Fruit fly (Drosophila melanogaster) whole organism, embryonic: ENCODE results near the gene Cht5.

Experiments
- CG4360 ChIP-seq: fragments of 200-800 bp; sonication (Bioruptor generic); IDR thresholded peaks from 2 replicates; pipeline ENCODE4 v1.3.6; 2022; ENCODE audit warnings: missing biosample characterization, missing genetic modification characterization
- D19B ChIP-seq: fragments of 200-800 bp; sonication (Bioruptor generic); optimal IDR thresholded peaks from 2 replicates; lab custom pipeline; 2017; ENCODE audit warnings: missing biosample characterization, mild to moderate bottlenecking, missing genetic modification characterization
- Hey ChIP-seq: fragments of 200-800 bp; sonication (Bioruptor generic); optimal IDR thresholded peaks from 3 replicates; lab custom pipeline; 2018; ENCODE audit warnings: missing biosample characterization, mild to moderate bottlenecking, missing genetic modification characterization
- Hr39 ChIP-seq: fragments of >200 bp; optimal IDR thresholded peaks from 2 replicates; lab custom pipeline; 2017
- gsb-n ChIP-seq: fragments of 200-800 bp; sonication (Bioruptor generic); optimal IDR thresholded peaks from 3 replicates; lab custom pipeline; 2018; ENCODE audit warnings: missing biosample characterization, mild to moderate bottlenecking, missing genetic modification characterization
- hkb ChIP-seq, 2 experiments: fragments of 200-800 bp in 1 of 2; fragments of >200 bp in 1 of 2; sonication (Bioruptor generic) in 1 of 2; IDR thresholded peaks in 1 of 2; optimal IDR thresholded peaks in 1 of 2; 2 replicates each; pipeline versions ENCODE4 v1.3.6 to Lab custom; 2017 to 2022; ENCODE audit warnings: missing biosample characterization in 1 of 2, missing genetic modification characterization in 1 of 2
- sc ChIP-seq, 3 experiments: fragments of >200 bp in 2 of 3; fragments of 200-800 bp in 1 of 3; sonication (Bioruptor generic) in 1 of 3; optimal IDR thresholded peaks; 2 replicates in 2 of 3; 3 replicates in 1 of 3; lab custom pipeline; 2017; ENCODE audit warnings: mild to moderate bottlenecking in 1 of 3, missing biosample characterization in 1 of 3, missing genetic modification characterization in 1 of 3, missing genetic modification reagents in 1 of 3

Cht5 gene

DNA sequence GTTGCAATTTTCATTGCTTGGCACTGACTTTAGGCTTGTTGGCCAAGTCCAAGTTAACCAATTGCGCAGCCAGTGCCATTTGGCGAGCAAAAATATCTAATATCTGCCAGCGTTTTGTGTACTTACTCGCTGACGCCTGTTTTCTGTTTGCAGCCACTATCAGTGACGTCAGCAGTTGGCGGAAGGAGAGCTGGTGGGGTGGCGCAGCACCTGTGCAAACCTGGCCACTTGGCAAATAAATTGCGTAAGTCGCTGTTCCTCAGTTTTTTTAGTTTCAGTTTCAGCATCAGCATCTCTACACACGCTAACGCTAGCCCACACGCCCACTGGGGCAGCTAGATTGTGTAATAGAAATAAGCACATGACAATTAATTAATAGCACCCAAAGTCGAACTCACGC lies 51.7 kb downstream of the Cht5 start (continued):
- TF ChIP-seq Hey (tag; lab: Kevin White, UChicago) (no peak), D19B (no peak), CG4360 (GFP tag; lab: Robert Waterston, UW) (no peak), hkb (optimal IDR thresholded peaks at IDR 0.05; lab: Kevin White, UChicago) (no peak), hkb (GFP tag; IDR thresholded peaks at IDR 0.05; lab: Robert Waterston, UW) (no peak), sc (optimal IDR thresholded peaks at IDR 0.05; lab: Kevin White, UChicago) (no peak), sc (GFP tag; optimal IDR thresholded peaks at IDR 0.05; lab: Kevin White, UChicago) (no peak), gsb-n (no peak), Hr39 (lab: Kevin White, UChicago) (no peak)
